Worm (Caenorhabditis elegans): ENCODE results near the gene unc-16.

- TF ChIP-seq him-1 (tag; optimal IDR thresholded peaks at IDR 0.05) = no peak
- TF ChIP-seq dao-5 (tag; optimal IDR thresholded peaks at IDR 0.05) = no peak
- no peak for TF ChIP-seq W03F9.2 (tag; optimal IDR thresholded peaks at IDR 0.05)
Observed at ce11 chrIII:9585314-9585713, 39.3 kb downstream of the unc-16 start.

Data from whole organism, L4/young adult.